Worm (Caenorhabditis elegans): Measurements from ENCODE around the gene mlc-4.

ce11 chrIII:3381866-3382265 is 11.7 kb downstream of the mlc-4 start:
- no peak for TF ChIP-seq unc-62 (GFP tag; optimal IDR thresholded peaks at IDR 0.05)
- TF ChIP-seq nhr-11 (tag; optimal IDR thresholded peaks at IDR 0.05), result no peak
- TF ChIP-seq aly-2 (tag; optimal IDR thresholded peaks at IDR 0.05), result no peak
- TF ChIP-seq ztf-11 (tag; optimal IDR thresholded peaks at IDR 0.05), result no peak
- no peak for TF ChIP-seq nhr-237 (tag; optimal IDR thresholded peaks at IDR 0.05)
- TF ChIP-seq fos-1 (tag; optimal IDR thresholded peaks at IDR 0.05), result no peak
- no peak for TF ChIP-seq R02D3.7 (tag; optimal IDR thresholded peaks at IDR 0.05)
- no peak for TF ChIP-seq ama-1 (optimal IDR thresholded peaks at IDR 0.05)
- no peak for TF ChIP-seq nhr-25 (tag; optimal IDR thresholded peaks at IDR 0.05)
- TF ChIP-seq dmd-4 (tag; optimal IDR thresholded peaks at IDR 0.05), result no peak
- no peak for TF ChIP-seq ceh-82 (tag; optimal IDR thresholded peaks at IDR 0.05)
- TF ChIP-seq nhr-77 (tag; optimal IDR thresholded peaks at IDR 0.05), result no peak
- TF ChIP-seq lin-39 (tag; optimal IDR thresholded peaks at IDR 0.05), result no peak
- no peak for TF ChIP-seq crh-2 (tag; optimal IDR thresholded peaks at IDR 0.05)

Data from whole organism, L2 larva.